Fruit fly (Drosophila melanogaster): ENCODE measurements around the gene pad.

pad gene

dm6 chr3R:16341817-16342374, at the start of gene pad, which contains the start of gene SF2 (continued):
- TF ChIP-seq h (optimal IDR thresholded peaks at IDR 0.05) (no peak), CG2712 (tag; optimal IDR thresholded peaks at IDR 0.05) (peak; percentile 86), CG3838 (GFP tag; optimal IDR thresholded peaks at IDR 0.05) (peak; percentile 60), onecut (GFP tag; IDR thresholded peaks at IDR 0.05) (peak; percentile 53), dpn (GFP tag; optimal IDR thresholded peaks at IDR 0.05) (peak; percentile 78 to 82), CrebB (tag; optimal IDR thresholded peaks at IDR 0.05) (no peak), CG10565 (GFP tag; optimal IDR thresholded peaks at IDR 0.05) (no peak), NFAT (GFP tag; IDR thresholded peaks at IDR 0.05) (peak; percentile 68), CG8944 (GFP tag; optimal IDR thresholded peaks at IDR 0.05) (peak; percentile 66), CG34224 (GFP tag; IDR thresholded peaks at IDR 0.05; ENCODE audit: partially characterized antibody) (peak; percentile 92), CG18011 (GFP tag; optimal IDR thresholded peaks at IDR 0.05) (peak; percentile 63), ro (GFP tag; IDR thresholded peaks at IDR 0.05) (no peak), scrt (GFP tag; optimal IDR thresholded peaks at IDR 0.05) (peak; percentile 56), ttk (GFP tag; IDR thresholded peaks at IDR 0.05) (no peak; the same call in 1 of the 2 replicates), Xrp1 (GFP tag; IDR thresholded peaks at IDR 0.05) (peak; percentile 56; the same call in 1 of the 2 replicates), dan (GFP tag; IDR thresholded peaks at IDR 0.05) (no peak), peb (GFP tag; IDR thresholded peaks at IDR 0.05) (no peak), pnt (GFP tag; optimal IDR thresholded peaks at IDR 0.05) (peak; percentile 65), otp (GFP tag; IDR thresholded peaks at IDR 0.05) (no peak; the same call in 2 of the 3 replicates), cg (GFP tag; optimal IDR thresholded peaks at IDR 0.05) (peak; percentile 53), CG5953 (GFP tag; IDR thresholded peaks at IDR 0.05) (no peak), al (GFP tag; IDR thresholded peaks at IDR 0.05) (peak; percentile 72), Hand (GFP tag; optimal IDR thresholded peaks at IDR 0.05) (peak; percentile 42), croc (GFP tag; conservative IDR thresholded peaks at IDR 0.05) (peak; percentile 63), Dip2 (GFP tag; IDR thresholded peaks at IDR 0.05) (no peak), NfI (GFP tag; optimal IDR thresholded peaks at IDR 0.05) (peak; percentile 76), zfh1 (GFP tag; IDR thresholded peaks at IDR 0.05) (peak; percentile 38; the same call in 1 of the 3 replicates), sug (tag; optimal IDR thresholded peaks at IDR 0.05) (peak; percentile 88), CG30020 (tag; optimal IDR thresholded peaks at IDR 0.05) (peak; percentile 82), rib (GFP tag; IDR thresholded peaks at IDR 0.05) (no peak), wor (GFP tag; IDR thresholded peaks at IDR 0.05) (0 out of 2 replicates have a peak, but pooled peaks have one; percentile 29), CG12769 (tag; optimal IDR thresholded peaks at IDR 0.05) (peak; percentile 55), CG11093 (GFP tag; IDR thresholded peaks at IDR 0.05) (no peak; the same call in 2 of the 3 replicates), CG13287 (GFP tag; IDR thresholded peaks at IDR 0.05; ENCODE audit: partially characterized antibody) (peak; percentile 96), hth (optimal IDR thresholded peaks at IDR 0.05) (no peak), Atf6 (GFP tag; IDR thresholded peaks at IDR 0.05) (peak; percentile 60; the same call in 1 of the 2 replicates), Fer2 (tag; optimal IDR thresholded peaks at IDR 0.05) (peak; percentile 70), CG6683 (GFP tag; optimal IDR thresholded peaks at IDR 0.05) (peak; percentile 14), CG14014 (GFP tag; IDR thresholded peaks at IDR 0.05) (peak; percentile 68), Mes4 (GFP tag; optimal IDR thresholded peaks at IDR 0.05) (peak; percentile 57), unpg (GFP tag; optimal IDR thresholded peaks at IDR 0.05) (peak; percentile 52), amos (GFP tag; IDR thresholded peaks at IDR 0.05; ENCODE audit: partially characterized antibody) (peak; percentile 88), Neu2 (GFP tag; optimal IDR thresholded peaks at IDR 0.05; ENCODE audit: borderline replicate concordance) (no peak), sd (tag; optimal IDR thresholded peaks at IDR 0.05) (peak; percentile 77), CG13296 (GFP tag; optimal IDR thresholded peaks at IDR 0.05) (peak; percentile 75), Spps (tag; optimal IDR thresholded peaks at IDR 0.05) (no peak), HLH54F (GFP tag; optimal IDR thresholded peaks at IDR 0.05) (peak; percentile 87), Usf (GFP tag; optimal IDR thresholded peaks at IDR 0.05) (peak; percentile 55), Ets65A (GFP tag) (peak; percentile 96), slp2 (GFP tag; optimal IDR thresholded peaks at IDR 0.05) (peak; percentile 69), CG12659 (GFP tag; optimal IDR thresholded peaks at IDR 0.05) (peak; percentile 95)
